Fruit fly (Drosophila melanogaster): Measurements from ENCODE around the gene CG31156.

Gene CG31156

dm6 chr3R:22590668-22591275 is 22.7 kb downstream of the CG31156 start (continued):
- no peak for TF ChIP-seq prd (optimal IDR thresholded peaks at IDR 0.05)
- TF ChIP-seq prd (GFP tag; IDR thresholded peaks at IDR 0.05) = peak; percentile 31; the same call in 1 of the 3 replicates
- TF ChIP-seq Atf3 (GFP tag; optimal IDR thresholded peaks at IDR 0.05) = peak; percentile 47
- no peak for TF ChIP-seq CG7357 (GFP tag; IDR thresholded peaks at IDR 0.05)
- no peak for TF ChIP-seq peb (GFP tag; IDR thresholded peaks at IDR 0.05)
- TF ChIP-seq luna (GFP tag; optimal IDR thresholded peaks at IDR 0.05) = no peak
- TF ChIP-seq D19B (GFP tag; optimal IDR thresholded peaks at IDR 0.05) = peak; percentile 89
- no peak for TF ChIP-seq CG43689 (GFP tag; IDR thresholded peaks at IDR 0.05)
- TF ChIP-seq Dfd (GFP tag; optimal IDR thresholded peaks at IDR 0.05) = no peak
- TF ChIP-seq yki (optimal IDR thresholded peaks at IDR 0.05) = no peak
- peak; percentile 33; the same call in 1 of the 2 replicates for TF ChIP-seq ssp (GFP tag; IDR thresholded peaks at IDR 0.05)
- TF ChIP-seq gt (GFP tag; IDR thresholded peaks at IDR 0.05) = no peak
- peak; percentile 40 for TF ChIP-seq salm (tag; optimal IDR thresholded peaks at IDR 0.05)
- peak; percentile 39 for TF ChIP-seq CG2116 (GFP tag; optimal IDR thresholded peaks at IDR 0.05)
- no peak for TF ChIP-seq ham (GFP tag; IDR thresholded peaks at IDR 0.05)
- TF ChIP-seq Lhr (GFP tag; optimal IDR thresholded peaks at IDR 0.05) = peak; percentile 71
- TF ChIP-seq nerfin-2 (GFP tag; IDR thresholded peaks at IDR 0.05; ENCODE audit: partially characterized antibody) = no peak
- peak; percentile 91 for TF ChIP-seq CG18262 (tag; optimal IDR thresholded peaks at IDR 0.05)
- TF ChIP-seq CG3995 (GFP tag; optimal IDR thresholded peaks at IDR 0.05) = no peak
- TF ChIP-seq Ada2b (GFP tag; IDR thresholded peaks at IDR 0.05) = 0 out of 2 replicates have a peak, but pooled peaks have one; percentile 13
- peak; percentile 79 for TF ChIP-seq Sox102F (GFP tag; optimal IDR thresholded peaks at IDR 0.05)
- TF ChIP-seq CG11456 (GFP tag; IDR thresholded peaks at IDR 0.05) = no peak
- TF ChIP-seq Elba2 (GFP tag; optimal IDR thresholded peaks at IDR 0.05) = no peak
- no peak; the same call in 1 of the 2 replicates for TF ChIP-seq ara (GFP tag; IDR thresholded peaks at IDR 0.05)
- peak; percentile 21; the same call in 1 of the 2 replicates for TF ChIP-seq slbo (GFP tag; IDR thresholded peaks at IDR 0.05)
- peak; percentile 81 for TF ChIP-seq row (GFP tag; IDR thresholded peaks at IDR 0.05)
- TF ChIP-seq CG32532 (GFP tag; IDR thresholded peaks at IDR 0.05) = no peak
- TF ChIP-seq HmgZ (tag; optimal IDR thresholded peaks at IDR 0.05) = no peak
- TF ChIP-seq vfl (GFP tag; optimal IDR thresholded peaks at IDR 0.05) = no peak
- TF ChIP-seq Fer2 (tag; optimal IDR thresholded peaks at IDR 0.05) = no peak
- TF ChIP-seq HLH54F (GFP tag; optimal IDR thresholded peaks at IDR 0.05) = peak; percentile 13
- TF ChIP-seq CG31388 (GFP tag; optimal IDR thresholded peaks at IDR 0.05) = no peak
- peak; percentile 75 for TF ChIP-seq cg (GFP tag; optimal IDR thresholded peaks at IDR 0.05)
- TF ChIP-seq HLH3B (GFP tag; IDR thresholded peaks at IDR 0.05) = peak; percentile 22; the same call in 1 of the 2 replicates
- TF ChIP-seq Rfx (GFP tag; IDR thresholded peaks at IDR 0.05) = no peak
- no peak for TF ChIP-seq dimm (GFP tag; IDR thresholded peaks at IDR 0.05)
- peak; percentile 35 for TF ChIP-seq Usf (GFP tag; optimal IDR thresholded peaks at IDR 0.05)
- no peak for TF ChIP-seq sr (GFP tag; IDR thresholded peaks at IDR 0.05)
- peak; percentile 86 for TF ChIP-seq Ssrp (tag; optimal IDR thresholded peaks at IDR 0.05)
- no peak for TF ChIP-seq klu (GFP tag; IDR thresholded peaks at IDR 0.05)
- TF ChIP-seq Hand (GFP tag; optimal IDR thresholded peaks at IDR 0.05) = no peak
- peak; percentile 65 for TF ChIP-seq CG10267 (tag; optimal IDR thresholded peaks at IDR 0.05)
- no peak for TF ChIP-seq Hmx (GFP tag; optimal IDR thresholded peaks at IDR 0.05)
- TF ChIP-seq ase (GFP tag; IDR thresholded peaks at IDR 0.05) = no peak
- 0 out of 3 replicates have a peak, but pooled peaks have one; percentile 39 for TF ChIP-seq ci (GFP tag; IDR thresholded peaks at IDR 0.05)
- TF ChIP-seq CG30020 (tag; optimal IDR thresholded peaks at IDR 0.05) = peak; percentile 20
- no peak for TF ChIP-seq Scr (GFP tag; IDR thresholded peaks at IDR 0.05; ENCODE audit: partially characterized antibody)
- peak; percentile 64 for TF ChIP-seq org-1 (GFP tag; optimal IDR thresholded peaks at IDR 0.05)
- TF ChIP-seq bbx (GFP tag; IDR thresholded peaks at IDR 0.05; ENCODE audit: partially characterized antibody) = no peak
- TF ChIP-seq bowl (GFP tag; IDR thresholded peaks at IDR 0.05) = no peak
- no peak for TF ChIP-seq toy (GFP tag; IDR thresholded peaks at IDR 0.05)
- no peak for TF ChIP-seq z (GFP tag; IDR thresholded peaks at IDR 0.05)
